Worm (Caenorhabditis elegans) whole organism, L4/young adult: Measurements from ENCODE around the gene M6.4.

Experiments used
- W03F9.2 ChIP-seq: fragments of 150-350 bp; optimal IDR thresholded peaks from 2 replicates; lab custom pipeline; 2014; ENCODE audit warnings: missing biosample characterization, missing genetic modification characterization
- dao-5 ChIP-seq: sonication (generic microtip); optimal IDR thresholded peaks from 2 replicates; lab custom pipeline; 2016; ENCODE audit warnings: missing genotype, missing genetic modification characterization, moderate library complexity, missing compliant biosample characterization
- him-1 ChIP-seq: sonication (generic microtip); optimal IDR thresholded peaks from 2 replicates; lab custom pipeline; 2016; ENCODE audit warnings: missing genotype, missing genetic modification reagents, missing genetic modification characterization, missing compliant biosample characterization

Gene M6.4

ce11 chrX:617730-618129 lies 11.3 kb upstream of the M6.4 start:
- TF ChIP-seq W03F9.2 (tag; lab: Kevin White, UChicago) = no peak

ce11 chrX:621190-621589 lies 7.8 kb upstream of the M6.4 start, which contains the start of gene unc-96:
TSS of gene unc-96 (minus strand) at chrX:621290.
- no peak for TF ChIP-seq him-1 (tag; lab: Kevin White, UChicago)
- TF ChIP-seq dao-5 (tag; lab: Kevin White, UChicago) = no peak
- no peak for TF ChIP-seq W03F9.2 (tag; lab: Kevin White, UChicago)

ce11 chrX:621688-622087 lies 7.3 kb upstream of the M6.4 start:
- no peak for TF ChIP-seq dao-5 (tag; lab: Kevin White, UChicago)
- TF ChIP-seq W03F9.2 (tag; lab: Kevin White, UChicago) = no peak
- no peak for TF ChIP-seq him-1 (tag; lab: Kevin White, UChicago)

ce11 chrX:636893-637292 lies 7.9 kb downstream of the M6.4 start, which contains the start of gene pha-2:
TSS of gene pha-2 (minus strand) at chrX:636993.
- no peak for TF ChIP-seq dao-5 (tag; lab: Kevin White, UChicago)
- no peak for TF ChIP-seq W03F9.2 (tag; lab: Kevin White, UChicago)
- no peak for TF ChIP-seq him-1 (tag; lab: Kevin White, UChicago)

- TF ChIP-seq W03F9.2 (tag; lab: Kevin White, UChicago) = no peak
- no peak for TF ChIP-seq him-1 (tag; lab: Kevin White, UChicago)
- no peak for TF ChIP-seq dao-5 (tag; lab: Kevin White, UChicago)
These were observed 8.6 kb downstream of the M6.4 start for ce11 chrX:637588-637987.

- TF ChIP-seq W03F9.2 (tag; lab: Kevin White, UChicago) = no peak
These were observed 12.5 kb downstream of the M6.4 start, which contains the start of gene M6.11 for ce11 chrX:641440-641839. TSS of gene M6.11 (minus strand) at chrX:641540.

ce11 chrX:642817-643216 lies 13.8 kb downstream of the M6.4 start:
- TF ChIP-seq him-1 (tag; lab: Kevin White, UChicago) = no peak
- TF ChIP-seq dao-5 (tag; lab: Kevin White, UChicago) = no peak
- no peak for TF ChIP-seq W03F9.2 (tag; lab: Kevin White, UChicago)

ce11 chrX:645589-645988 lies 16.6 kb downstream of the M6.4 start:
- TF ChIP-seq W03F9.2 (tag; lab: Kevin White, UChicago) = no peak
- no peak for TF ChIP-seq dao-5 (tag; lab: Kevin White, UChicago)
- TF ChIP-seq him-1 (tag; lab: Kevin White, UChicago) = no peak

ce11 chrX:646493-646892 lies 17.5 kb downstream of the M6.4 start:
- TF ChIP-seq dao-5 (tag; lab: Kevin White, UChicago) (no peak), W03F9.2 (tag; lab: Kevin White, UChicago) (no peak), him-1 (tag; lab: Kevin White, UChicago) (no peak)

- no peak for TF ChIP-seq him-1 (tag; lab: Kevin White, UChicago)
- no peak for TF ChIP-seq dao-5 (tag; lab: Kevin White, UChicago)
- no peak for TF ChIP-seq W03F9.2 (tag; lab: Kevin White, UChicago)
These were observed 22.6 kb downstream of the M6.4 start for ce11 chrX:651616-652015.

ce11 chrX:654804-655203 lies 25.8 kb downstream of the M6.4 start, which contains the start of gene ifc-2:
TSS of gene ifc-2 (minus strand) at chrX:654904.
- TF ChIP-seq W03F9.2 (tag; lab: Kevin White, UChicago) = no peak
- no peak for TF ChIP-seq dao-5 (tag; lab: Kevin White, UChicago)
- TF ChIP-seq him-1 (tag; lab: Kevin White, UChicago) = no peak

ce11 chrX:655884-656283 lies 26.9 kb downstream of the M6.4 start, which contains the start of gene lpr-7:
TSS of gene lpr-7 (plus strand) at chrX:656184.
- no peak for TF ChIP-seq dao-5 (tag; lab: Kevin White, UChicago)
- no peak for TF ChIP-seq W03F9.2 (tag; lab: Kevin White, UChicago)
- TF ChIP-seq him-1 (tag; lab: Kevin White, UChicago) = no peak

ce11 chrX:661727-662330 lies 32.8 kb downstream of the M6.4 start, which contains the start of gene rund-1:
TSS of gene rund-1 (minus strand) at chrX:661777.
- TF ChIP-seq W03F9.2 (tag; lab: Kevin White, UChicago) (no peak), him-1 (tag; lab: Kevin White, UChicago) (peak; percentile 54)

- TF ChIP-seq dao-5 (tag; lab: Kevin White, UChicago) = no peak
- TF ChIP-seq him-1 (tag; lab: Kevin White, UChicago) = no peak
- no peak for TF ChIP-seq W03F9.2 (tag; lab: Kevin White, UChicago)
These were observed 37.1 kb downstream of the M6.4 start, which contains the start of gene T19D7.5 for ce11 chrX:666125-666524. TSS of gene T19D7.5 (minus strand) at chrX:666225.
